Fruit fly (Drosophila melanogaster): ENCODE results near the gene CG18404.

CG18404 gene

dm6 chr3R:30235253-30235652, 17.7 kb upstream of the CG18404 start (continued):
- TF ChIP-seq cato (GFP tag; optimal IDR thresholded peaks at IDR 0.05; ENCODE audit: borderline replicate concordance): no peak
- TF ChIP-seq vvl (GFP tag; IDR thresholded peaks at IDR 0.05): peak; percentile 39; the same call in 1 of the 2 replicates
- no peak for TF ChIP-seq Sry-δ (GFP tag; optimal IDR thresholded peaks at IDR 0.05)
- no peak for TF ChIP-seq Deaf1 (tag; optimal IDR thresholded peaks at IDR 0.05)
- TF ChIP-seq sna (GFP tag; IDR thresholded peaks at IDR 0.05; ENCODE audit: partially characterized antibody): no peak
- TF ChIP-seq klu (GFP tag; IDR thresholded peaks at IDR 0.05): no peak
- TF ChIP-seq CG11398 (GFP tag; optimal IDR thresholded peaks at IDR 0.05): no peak
- TF ChIP-seq Vsx1 (GFP tag; optimal IDR thresholded peaks at IDR 0.05): no peak
- no peak for TF ChIP-seq nerfin-2 (GFP tag; IDR thresholded peaks at IDR 0.05; ENCODE audit: partially characterized antibody)
- no peak for TF ChIP-seq lov (optimal IDR thresholded peaks at IDR 0.05)
- 0 out of 3 replicates have a peak, but pooled peaks have one; percentile 45 for TF ChIP-seq lov (GFP tag; IDR thresholded peaks at IDR 0.05)
- TF ChIP-seq CG11723 (GFP tag; optimal IDR thresholded peaks at IDR 0.05): no peak
- TF ChIP-seq tio (GFP tag; optimal IDR thresholded peaks at IDR 0.05): no peak
- TF ChIP-seq ab (GFP tag; optimal IDR thresholded peaks at IDR 0.05): no peak
- TF ChIP-seq Trl (optimal IDR thresholded peaks at IDR 0.05): no peak
- no peak for TF ChIP-seq Trl (GFP tag; optimal IDR thresholded peaks at IDR 0.05)
- no peak for TF ChIP-seq p53 (GFP tag; optimal IDR thresholded peaks at IDR 0.05)
- no peak for TF ChIP-seq CG16779 (GFP tag; IDR thresholded peaks at IDR 0.05)
- no peak for TF ChIP-seq z (GFP tag; IDR thresholded peaks at IDR 0.05)
- TF ChIP-seq lola (GFP tag; optimal IDR thresholded peaks at IDR 0.05): no peak
- peak; percentile 29 for TF ChIP-seq D19A (tag; optimal IDR thresholded peaks at IDR 0.05)
- no peak for TF ChIP-seq Lpt (GFP tag; optimal IDR thresholded peaks at IDR 0.05)
- TF ChIP-seq Hr78 (GFP tag; optimal IDR thresholded peaks at IDR 0.05): no peak
- no peak for TF ChIP-seq CG7357 (GFP tag; IDR thresholded peaks at IDR 0.05)
- no peak for TF ChIP-seq Dll (GFP tag; IDR thresholded peaks at IDR 0.05; ENCODE audit: partially characterized antibody)
- peak; percentile 19; the same call in 1 of the 2 replicates for TF ChIP-seq ssp (GFP tag; IDR thresholded peaks at IDR 0.05)
- peak; percentile 8 for TF ChIP-seq Sox100B (GFP tag; optimal IDR thresholded peaks at IDR 0.05)
- no peak for TF ChIP-seq CG13287 (GFP tag; IDR thresholded peaks at IDR 0.05; ENCODE audit: partially characterized antibody)
- 0 out of 2 replicates have a peak, but pooled peaks have one; percentile 32 for TF ChIP-seq sob (GFP tag; IDR thresholded peaks at IDR 0.05)
- no peak for TF ChIP-seq corto (GFP tag; optimal IDR thresholded peaks at IDR 0.05)
- TF ChIP-seq h (optimal IDR thresholded peaks at IDR 0.05): no peak
- peak; percentile 24 for TF ChIP-seq dmrt11E (tag; optimal IDR thresholded peaks at IDR 0.05)
- no peak for TF ChIP-seq CG32767 (GFP tag; IDR thresholded peaks at IDR 0.05)
- no peak for TF ChIP-seq Dfd (GFP tag; optimal IDR thresholded peaks at IDR 0.05)
- no peak for TF ChIP-seq Poxn (GFP tag; IDR thresholded peaks at IDR 0.05)
- peak; percentile 17 for TF ChIP-seq CG12769 (tag; optimal IDR thresholded peaks at IDR 0.05)
- TF ChIP-seq sqz (GFP tag; optimal IDR thresholded peaks at IDR 0.05): peak; percentile 4
- no peak for TF ChIP-seq CG11247 (GFP tag; IDR thresholded peaks at IDR 0.05)
- TF ChIP-seq zfh1 (GFP tag; IDR thresholded peaks at IDR 0.05): 0 out of 3 replicates have a peak, but pooled peaks have one; percentile 24
- TF ChIP-seq CG13123 (GFP tag; optimal IDR thresholded peaks at IDR 0.05): no peak
- no peak for TF ChIP-seq CkIIα-i1 (GFP tag; IDR thresholded peaks at IDR 0.05)
- no peak for TF ChIP-seq CG11560 (tag; IDR thresholded peaks at IDR 0.05)
- no peak for TF ChIP-seq CG34422 (GFP tag; IDR thresholded peaks at IDR 0.05)
- TF ChIP-seq CG17829 (tag; optimal IDR thresholded peaks at IDR 0.05): no peak
- no peak for TF ChIP-seq CG12942 (GFP tag; optimal IDR thresholded peaks at IDR 0.05)
- TF ChIP-seq Camta (GFP tag; optimal IDR thresholded peaks at IDR 0.05): no peak
- TF ChIP-seq CG6654 (GFP tag; optimal IDR thresholded peaks at IDR 0.05): no peak
- no peak for TF ChIP-seq CrebB (tag; optimal IDR thresholded peaks at IDR 0.05)
- no peak for TF ChIP-seq bigmax (GFP tag; optimal IDR thresholded peaks at IDR 0.05)
- peak; percentile 37 for TF ChIP-seq CG2120 (GFP tag; optimal IDR thresholded peaks at IDR 0.05)
- no peak for TF ChIP-seq sd (tag; optimal IDR thresholded peaks at IDR 0.05)
- TF ChIP-seq CG14667 (GFP tag; IDR thresholded peaks at IDR 0.05): no peak
- TF ChIP-seq kah (GFP tag; optimal IDR thresholded peaks at IDR 0.05): no peak

Data from whole organism, embryonic.